Worm (Caenorhabditis elegans) whole organism, L2 larva: ENCODE results near the gene C08D8.7.

Source experiments
- F13H6.1 ChIP-seq: sonication (generic microtip); optimal IDR thresholded peaks from 2 replicates; lab custom pipeline; 2016; ENCODE audit warnings: missing genetic modification characterization, missing compliant biosample characterization
- R02D3.7 ChIP-seq: fragments of 150-350 bp; optimal IDR thresholded peaks from 2 replicates; lab custom pipeline; 2014; ENCODE audit warnings: missing biosample characterization, missing genetic modification characterization
- ZK546.5 ChIP-seq: sonication (generic microtip); optimal IDR thresholded peaks from 2 replicates; lab custom pipeline; 2017; ENCODE audit warnings: missing biosample characterization, missing genetic modification characterization
- alr-1 ChIP-seq: fragments of 150-350 bp; optimal IDR thresholded peaks from 2 replicates; lab custom pipeline; 2014; ENCODE audit warnings: missing biosample characterization, missing genetic modification characterization
- ama-1 ChIP-seq: fragments of 150-350 bp; optimal IDR thresholded peaks from 2 replicates; lab custom pipeline; 2018; ENCODE audit warnings: inconsistent platforms
- blmp-1 ChIP-seq: sonication (generic microtip); optimal IDR thresholded peaks from 2 replicates; lab custom pipeline; 2017; ENCODE audit warnings: missing genetic modification characterization, mild to moderate bottlenecking, missing compliant biosample characterization, antibody characterized with exemption, moderate library complexity; ENCODE audit not compliant: insufficient read depth
- ceh-16 ChIP-seq: fragments of 150-350 bp; optimal IDR thresholded peaks from 2 replicates; lab custom pipeline; 2014; ENCODE audit warnings: missing biosample characterization, missing genetic modification characterization
- ceh-82 ChIP-seq: fragments of 150-350 bp; optimal IDR thresholded peaks from 2 replicates; lab custom pipeline; 2014; ENCODE audit warnings: missing biosample characterization, missing genetic modification characterization
- crh-2 ChIP-seq: sonication (generic microtip); optimal IDR thresholded peaks from 2 replicates; lab custom pipeline; 2017; ENCODE audit warnings: missing biosample characterization, missing genetic modification characterization
- dmd-4 ChIP-seq: sonication (generic microtip); optimal IDR thresholded peaks from 2 replicates; lab custom pipeline; 2017; ENCODE audit warnings: missing biosample characterization, missing genetic modification characterization
- elt-1 ChIP-seq: fragments of 150-350 bp; optimal IDR thresholded peaks from 2 replicates; lab custom pipeline; 2014; ENCODE audit warnings: missing biosample characterization, missing genetic modification characterization
- elt-3 ChIP-seq: sonication (generic microtip); optimal IDR thresholded peaks from 2 replicates; lab custom pipeline; 2017; ENCODE audit warnings: missing biosample characterization, missing genetic modification characterization
- fos-1 ChIP-seq: fragments of 150-350 bp; optimal IDR thresholded peaks from 2 replicates; lab custom pipeline; 2014; ENCODE audit warnings: missing biosample characterization, missing genetic modification characterization
- lin-11 ChIP-seq: fragments of 150-350 bp; sonication (generic microtip); optimal IDR thresholded peaks from 2 replicates; lab custom pipeline; 2014; ENCODE audit warnings: missing biosample characterization, missing genetic modification characterization, inconsistent platforms, mixed read lengths
- lin-13 ChIP-seq: fragments of 150-350 bp; optimal IDR thresholded peaks from 2 replicates; lab custom pipeline; 2014; ENCODE audit warnings: missing biosample characterization, missing genetic modification reagents, missing genetic modification characterization
- lsy-2 ChIP-seq, 2 experiments: fragments of 150-350 bp in 1 of 2; sonication (generic microtip) in 1 of 2; optimal IDR thresholded peaks; 2 replicates each; lab custom pipeline; 2014 to 2017; ENCODE audit warnings: missing biosample characterization in 2 of 2, missing genetic modification characterization in 2 of 2
- mab-5 ChIP-seq: fragments of 150-350 bp; optimal IDR thresholded peaks from 2 replicates; lab custom pipeline; 2014; ENCODE audit warnings: missing biosample characterization, missing genetic modification characterization
- mdl-1 ChIP-seq, 2 experiments: fragments of 150-350 bp in 1 of 2; sonication (generic microtip) in 1 of 2; optimal IDR thresholded peaks; 2 replicates each; lab custom pipeline; 2017; ENCODE audit warnings: missing biosample characterization in 2 of 2, missing genetic modification characterization in 2 of 2
- nhr-10 ChIP-seq: sonication (generic microtip); optimal IDR thresholded peaks from 2 replicates; lab custom pipeline; 2017; ENCODE audit warnings: missing biosample characterization, missing genetic modification characterization
- nhr-11 ChIP-seq: fragments of 150-350 bp; optimal IDR thresholded peaks from 2 replicates; lab custom pipeline; 2014; ENCODE audit warnings: missing biosample characterization, missing genetic modification characterization
- nhr-12 ChIP-seq: fragments of 150-350 bp; optimal IDR thresholded peaks from 2 replicates; lab custom pipeline; 2014; ENCODE audit warnings: missing biosample characterization, missing genetic modification characterization
- nhr-237 ChIP-seq: fragments of 150-350 bp; optimal IDR thresholded peaks from 2 replicates; lab custom pipeline; 2014; ENCODE audit warnings: missing biosample characterization, missing genetic modification characterization
- nhr-6 ChIP-seq: fragments of 150-350 bp; optimal IDR thresholded peaks from 2 replicates; lab custom pipeline; 2014; ENCODE audit warnings: missing biosample characterization, missing genetic modification characterization
- peb-1 ChIP-seq: fragments of 150-350 bp; optimal IDR thresholded peaks from 2 replicates; lab custom pipeline; 2014; ENCODE audit warnings: missing biosample characterization, missing genetic modification characterization
- skn-1 ChIP-seq: sonication (generic microtip); optimal IDR thresholded peaks from 2 replicates; lab custom pipeline; 2017; ENCODE audit warnings: missing biosample characterization, missing genetic modification characterization
- sma-3 ChIP-seq: sonication (generic microtip); optimal IDR thresholded peaks from 2 replicates; lab custom pipeline; 2016; ENCODE audit warnings: missing genetic modification reagents, missing genetic modification characterization, missing compliant biosample characterization
- sma-9 ChIP-seq, 2 experiments: fragments of 150-350 bp in 1 of 2; sonication (generic microtip) in 1 of 2; optimal IDR thresholded peaks; 2 replicates each; lab custom pipeline; 2014 to 2016; ENCODE audit warnings: missing genetic modification characterization in 2 of 2, mild to moderate bottlenecking in 1 of 2, missing biosample characterization in 1 of 2, missing compliant biosample characterization in 1 of 2, missing genetic modification reagents in 1 of 2, moderate library complexity in 1 of 2
- snpc-4 ChIP-seq: fragments of 150-350 bp; optimal IDR thresholded peaks from 2 replicates; lab custom pipeline; 2014; ENCODE audit warnings: missing biosample characterization, missing genetic modification characterization
- unc-39 ChIP-seq: fragments of 150-350 bp; optimal IDR thresholded peaks from 2 replicates; lab custom pipeline; 2014; ENCODE audit warnings: missing biosample characterization, missing genetic modification characterization
- unc-55 ChIP-seq: fragments of 150-350 bp; sonication (generic microtip); optimal IDR thresholded peaks from 3 replicates; lab custom pipeline; 2014; ENCODE audit warnings: missing biosample characterization, missing genetic modification reagents, missing genetic modification characterization
- unc-62 ChIP-seq: fragments of 150-350 bp; optimal IDR thresholded peaks from 2 replicates; lab custom pipeline; 2014; ENCODE audit warnings: missing biosample characterization, missing genetic modification reagents, missing genetic modification characterization
- zag-1 ChIP-seq: fragments of 150-350 bp; optimal IDR thresholded peaks from 2 replicates; lab custom pipeline; 2014; ENCODE audit warnings: missing biosample characterization, missing genetic modification characterization
- ztf-1 ChIP-seq: fragments of 200-800 bp; sonication (Bioruptor generic); conservative IDR thresholded peaks from 2 replicates; pipeline ENCODE4 v1.3.6; 2022; ENCODE audit warnings: missing genetic modification characterization, missing compliant biosample characterization
- ztf-11 ChIP-seq: sonication (generic microtip); optimal IDR thresholded peaks from 2 replicates; lab custom pipeline; 2017; ENCODE audit warnings: missing biosample characterization, missing genetic modification characterization

Gene C08D8.7

DNA sequence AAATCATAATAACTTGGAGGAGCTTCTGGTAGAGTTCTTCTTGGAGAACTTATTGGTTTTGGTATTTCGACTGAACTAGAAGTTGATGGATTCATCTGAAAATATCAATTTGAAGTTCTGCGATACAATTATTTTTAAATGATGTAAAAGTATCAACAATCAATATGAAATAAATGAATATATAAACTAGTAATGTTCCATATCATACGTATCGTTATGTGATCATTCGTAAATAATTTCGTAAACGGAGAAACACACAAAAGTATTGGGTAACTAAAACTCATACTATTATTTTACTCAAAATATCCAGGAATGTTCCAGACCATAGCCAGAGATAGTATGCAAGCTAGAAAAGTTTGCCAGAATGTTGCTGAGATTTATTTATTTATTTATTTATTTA lies 34.7 kb upstream of the C08D8.7 start, which contains the start of gene W02D7.8:
W02D7.8 (minus strand) TSS at position 101 of the 400 bp plus-strand sequence.
- TF ChIP-seq elt-1 (no peak), ZK546.5 (tag; lab: Kevin White, UChicago) (no peak), nhr-12 (no peak), unc-55 (GFP tag; lab: Kevin White, UChicago) (no peak), peb-1 (tag; lab: Kevin White, UChicago) (no peak), ztf-11 (no peak), R02D3.7 (tag; lab: Kevin White, UChicago) (no peak), mab-5 (no peak), blmp-1 (tag; lab: Kevin White, UChicago) (no peak), lsy-2 (tag; optimal IDR thresholded peaks at IDR 0.05; lab: Kevin White, UChicago) (no peak), zag-1 (no peak), nhr-11 (tag; lab: Kevin White, UChicago) (no peak), nhr-6 (tag; lab: Kevin White, UChicago) (no peak), skn-1 (no peak), lin-11 (no peak)

ce11 chrV:8307013-8307412 lies 34.0 kb upstream of the C08D8.7 start:
- TF ChIP-seq crh-2 (tag; lab: Kevin White, UChicago) = peak; percentile 37
- TF ChIP-seq elt-3 (tag; lab: Kevin White, UChicago) = no peak
- TF ChIP-seq fos-1 (tag; lab: Kevin White, UChicago) = peak; percentile 60
- no peak for TF ChIP-seq mab-5

- TF ChIP-seq fos-1 (tag; lab: Kevin White, UChicago) (peak; percentile 19), nhr-10 (tag; lab: Kevin White, UChicago) (no peak), sma-9 (GFP tag; optimal IDR thresholded peaks at IDR 0.05; lab: Kevin White, UChicago) (peak; percentile 68), sma-9 (tag; optimal IDR thresholded peaks at IDR 0.05; lab: Kevin White, UChicago) (no peak), unc-39 (tag; lab: Kevin White, UChicago) (no peak)
These were observed 33.3 kb upstream of the C08D8.7 start, which contains the start of gene clec-218 for ce11 chrV:8307681-8308080. TSS of gene clec-218 (plus strand) at chrV:8307942.

DNA sequence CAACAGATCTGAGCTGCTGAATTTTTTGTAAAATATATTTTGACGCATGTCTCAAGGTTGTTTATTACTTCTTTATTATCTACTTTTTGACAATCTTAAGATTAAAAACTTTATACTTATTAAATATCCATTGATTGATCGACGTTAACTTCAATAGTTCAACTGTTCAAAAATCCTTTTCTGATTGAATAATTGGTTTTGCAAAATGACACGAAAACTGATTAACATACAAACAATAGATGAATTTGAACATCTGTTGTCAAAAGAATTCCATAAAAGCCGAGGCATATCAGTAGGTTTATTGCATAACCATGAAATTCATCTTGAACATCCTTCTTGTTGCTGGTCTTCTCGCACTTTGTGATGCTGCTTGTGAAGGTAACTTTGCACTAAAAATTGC lies 29.8 kb upstream of the C08D8.7 start, which contains the start of gene W02D7.12:
W02D7.12 (plus strand) TSS at position 301 of the 400 bp plus-strand sequence.
- TF ChIP-seq peb-1 (tag; lab: Kevin White, UChicago) = no peak
- no peak for TF ChIP-seq ztf-11
- no peak for TF ChIP-seq mdl-1 (tag; optimal IDR thresholded peaks at IDR 0.05; lab: Kevin White, UChicago)
- no peak for TF ChIP-seq crh-2 (tag; lab: Kevin White, UChicago)
- TF ChIP-seq zag-1 = no peak
- TF ChIP-seq F13H6.1 (tag; lab: Kevin White, UChicago) = no peak
- TF ChIP-seq nhr-6 (tag; lab: Kevin White, UChicago) = no peak
- TF ChIP-seq sma-3 (GFP tag; lab: Kevin White, UChicago) = no peak
- no peak for TF ChIP-seq nhr-10 (tag; lab: Kevin White, UChicago)
- no peak for TF ChIP-seq nhr-12
- TF ChIP-seq ztf-1 (GFP tag; lab: Robert Waterston, UW) = no peak
- TF ChIP-seq sma-9 (GFP tag; optimal IDR thresholded peaks at IDR 0.05; lab: Kevin White, UChicago) = no peak
- TF ChIP-seq sma-9 (tag; optimal IDR thresholded peaks at IDR 0.05; lab: Kevin White, UChicago) = no peak
- no peak for TF ChIP-seq lin-13 (GFP tag; lab: Kevin White, UChicago)
- no peak for TF ChIP-seq unc-55 (GFP tag; lab: Kevin White, UChicago)
- TF ChIP-seq snpc-4 (tag; lab: Kevin White, UChicago) = no peak
- TF ChIP-seq alr-1 (tag; lab: Kevin White, UChicago) = no peak

- TF ChIP-seq sma-9 (GFP tag; optimal IDR thresholded peaks at IDR 0.05; lab: Kevin White, UChicago) (no peak), sma-9 (tag; optimal IDR thresholded peaks at IDR 0.05; lab: Kevin White, UChicago) (no peak), mab-5 (no peak), ceh-16 (no peak), ama-1 (lab: Kevin White, UChicago) (no peak), elt-1 (no peak), elt-3 (tag; lab: Kevin White, UChicago) (no peak), lin-11 (no peak), dmd-4 (tag; lab: Kevin White, UChicago) (no peak), unc-62 (GFP tag; lab: Kevin White, UChicago) (no peak), nhr-237 (tag; lab: Kevin White, UChicago) (no peak), unc-55 (GFP tag; lab: Kevin White, UChicago) (no peak), ZK546.5 (tag; lab: Kevin White, UChicago) (no peak), alr-1 (tag; lab: Kevin White, UChicago) (no peak), fos-1 (tag; lab: Kevin White, UChicago) (no peak), ceh-82 (no peak)
These were observed 22.9 kb upstream of the C08D8.7 start, which contains the start of gene clec-219 for ce11 chrV:8318135-8318534. TSS of gene clec-219 (plus strand) at chrV:8318435.
